Worm (Caenorhabditis elegans) whole organism, midembryonic: ENCODE measurements around the gene cyp-13A1.

Experiments
- T22C8.4 ChIP-seq: fragments of 200-800 bp; sonication (Bioruptor generic); IDR thresholded peaks from 2 replicates; pipeline ENCODE4 v1.3.6; 2022; ENCODE audit warnings: missing genetic modification characterization, missing compliant biosample characterization
- flt-1 ChIP-seq: fragments of 200-800 bp; sonication (Bioruptor generic); IDR thresholded peaks from 2 replicates; pipeline ENCODE4 v1.3.6; 2022; ENCODE audit warnings: missing genetic modification characterization, missing compliant biosample characterization
- klf-2 ChIP-seq: fragments of 200-800 bp; sonication (Bioruptor generic); conservative IDR thresholded peaks from 2 replicates; pipeline ENCODE4 v1.3.6; 2022; ENCODE audit warnings: missing genetic modification reagents, missing genetic modification characterization, missing compliant biosample characterization
- med-1 ChIP-seq: sonication (generic microtip); optimal IDR thresholded peaks from 2 replicates; lab custom pipeline; 2017; ENCODE audit warnings: missing genetic modification characterization, mild to moderate bottlenecking, missing compliant biosample characterization, antibody characterized with exemption, missing genetic modification reagents; ENCODE audit not compliant: insufficient read depth
- tab-1 ChIP-seq: fragments of 200-800 bp; sonication (Bioruptor generic); IDR thresholded peaks from 2 replicates; pipeline ENCODE4 v1.3.6; 2022; ENCODE audit warnings: missing genetic modification characterization, missing compliant biosample characterization
- ztf-23 ChIP-seq: fragments of 200-800 bp; sonication (Bioruptor generic); IDR thresholded peaks from 2 replicates; pipeline ENCODE4 v1.3.6; 2022; ENCODE audit warnings: missing genetic modification reagents, missing genetic modification characterization, missing compliant biosample characterization
- ztf-29 ChIP-seq: fragments of 200-800 bp; sonication (Bioruptor generic); IDR thresholded peaks from 2 replicates; pipeline ENCODE4 v1.3.6; 2022; ENCODE audit warnings: missing genetic modification reagents, missing genetic modification characterization, missing compliant biosample characterization

DNA sequence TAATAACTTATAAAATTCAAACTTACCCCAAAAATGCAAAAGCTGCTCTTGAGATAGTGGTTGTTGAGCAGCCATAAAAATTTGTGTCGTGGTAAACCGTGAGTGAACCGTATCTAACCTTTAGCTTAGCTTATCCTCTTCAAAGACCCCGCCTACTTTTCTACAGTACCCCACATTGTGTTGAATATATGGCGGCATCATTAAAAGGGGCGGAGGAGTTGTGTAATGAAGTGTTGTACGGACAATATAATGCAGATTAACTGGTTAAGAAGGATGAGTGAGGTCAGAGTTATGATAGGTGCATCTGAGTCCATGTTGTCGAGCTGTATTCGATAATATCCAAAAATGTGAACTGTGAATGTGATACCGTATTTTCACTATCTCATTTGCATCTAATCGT, 46.1 kb upstream of the cyp-13A1 start, which contains the start of gene eyg-1:
- TF ChIP-seq klf-2 (GFP tag; lab: Robert Waterston, UW): no peak
- TF ChIP-seq flt-1: no peak
- TF ChIP-seq ztf-23 (GFP tag; lab: Robert Waterston, UW): no peak
- no peak for TF ChIP-seq ztf-29
- no peak for TF ChIP-seq T22C8.4 (GFP tag; lab: Robert Waterston, UW)
- no peak for TF ChIP-seq tab-1 (GFP tag; lab: Robert Waterston, UW)
- TF ChIP-seq med-1 (GFP tag; lab: Kevin White, UChicago): no peak
